Fruit fly (Drosophila melanogaster) whole organism, embryonic: ENCODE data around the gene Dic1.
A peak's percentile ranks its signal among the peaks of the same experiment; 100 is the strongest.

Experiments used
- Ada2b ChIP-seq: fragments of 200-800 bp; sonication (Bioruptor generic); IDR thresholded peaks from 2 replicates; pipeline ENCODE4 v1.3.6; 2022; ENCODE audit warnings: missing biosample characterization, missing genetic modification characterization
- Antp ChIP-seq: fragments of 200-800 bp; sonication (Bioruptor generic); optimal IDR thresholded peaks from 3 replicates; lab custom pipeline; 2016; ENCODE audit warnings: missing biosample characterization, missing genetic modification characterization
- CG1024 ChIP-seq: fragments of 200-800 bp; sonication (Bioruptor generic); IDR thresholded peaks from 2 replicates; pipeline ENCODE4 v1.3.6; 2022; ENCODE audit warnings: missing biosample characterization, missing genetic modification characterization
- CG10267 ChIP-seq: fragments of 200-800 bp; sonication (Bioruptor generic); optimal IDR thresholded peaks from 2 replicates; lab custom pipeline; 2018; ENCODE audit warnings: missing biosample characterization, mild to moderate bottlenecking, missing genetic modification characterization, moderate library complexity
- CG10979 ChIP-seq: fragments of 200-800 bp; sonication (Bioruptor generic); optimal IDR thresholded peaks from 2 replicates; lab custom pipeline; 2018; ENCODE audit warnings: missing biosample characterization, mild to moderate bottlenecking, missing genetic modification characterization, moderate library complexity
- CG11504 ChIP-seq: fragments of 200-800 bp; sonication (Bioruptor generic); optimal IDR thresholded peaks from 3 replicates; lab custom pipeline; 2019; ENCODE audit warnings: missing biosample characterization, mild to moderate bottlenecking, missing genetic modification characterization, moderate library complexity
- CG15073 ChIP-seq: fragments of 200-800 bp; sonication (Bioruptor generic); optimal IDR thresholded peaks from 2 replicates; lab custom pipeline; 2016; ENCODE audit warnings: missing biosample characterization, missing genetic modification characterization
- CG15601 ChIP-seq: fragments of 200-800 bp; sonication (Bioruptor generic); optimal IDR thresholded peaks from 3 replicates; lab custom pipeline; 2019; ENCODE audit warnings: missing biosample characterization, mild to moderate bottlenecking, missing genetic modification characterization, moderate library complexity
- CG17361 ChIP-seq: fragments of 200-800 bp; sonication (Bioruptor generic); IDR thresholded peaks from 3 replicates; pipeline ENCODE4 v1.3.6; 2022; ENCODE audit warnings: missing biosample characterization, missing genetic modification characterization
- CG17912 ChIP-seq: fragments of 200-800 bp; sonication (Bioruptor generic); optimal IDR thresholded peaks from 2 replicates; lab custom pipeline; 2018; ENCODE audit warnings: missing biosample characterization, mild to moderate bottlenecking, missing genetic modification characterization
- CG18262 ChIP-seq: fragments of 200-800 bp; optimal IDR thresholded peaks from 3 replicates; lab custom pipeline; 2019; ENCODE audit warnings: missing biosample characterization, mild to moderate bottlenecking, missing genetic modification characterization, moderate library complexity
- CG2116 ChIP-seq: fragments of 200-800 bp; sonication (Bioruptor generic); optimal IDR thresholded peaks from 3 replicates; lab custom pipeline; 2018; ENCODE audit warnings: missing biosample characterization, mild to moderate bottlenecking, missing genetic modification characterization
- CG2712 ChIP-seq: fragments of 200-800 bp; optimal IDR thresholded peaks from 3 replicates; lab custom pipeline; 2019; ENCODE audit warnings: missing biosample characterization, mild to moderate bottlenecking, missing genetic modification characterization, moderate library complexity
- CG31441 ChIP-seq: fragments of 200-800 bp; sonication (Bioruptor generic); IDR thresholded peaks from 2 replicates; pipeline ENCODE4 v1.3.6; 2022; ENCODE audit warnings: missing biosample characterization, missing genetic modification characterization
- CG3407 ChIP-seq: fragments of 200-800 bp; sonication (Bioruptor generic); optimal IDR thresholded peaks from 2 replicates; lab custom pipeline; 2018; ENCODE audit warnings: missing biosample characterization, mild to moderate bottlenecking, missing genetic modification characterization
- CG7839 ChIP-seq: fragments of 200-800 bp; sonication (Bioruptor generic); optimal IDR thresholded peaks from 3 replicates; lab custom pipeline; 2018; ENCODE audit warnings: missing biosample characterization, mild to moderate bottlenecking, missing genetic modification characterization, moderate library complexity
- CG7963 ChIP-seq: fragments of 200-800 bp; sonication (Bioruptor generic); IDR thresholded peaks from 3 replicates; pipeline ENCODE4 v1.3.6; 2022; ENCODE audit warnings: missing biosample characterization, missing genetic modification characterization; ENCODE audit not compliant: partially characterized antibody
- CG8765 ChIP-seq: fragments of 200-800 bp; sonication (Bioruptor generic); IDR thresholded peaks from 2 replicates; pipeline ENCODE4 v1.3.6; 2022; ENCODE audit warnings: missing biosample characterization, missing genetic modification characterization
- CoRest ChIP-seq: fragments of 200-800 bp; sonication (Bioruptor generic); optimal IDR thresholded peaks from 3 replicates; lab custom pipeline; 2018; ENCODE audit warnings: missing biosample characterization, mild to moderate bottlenecking, missing genetic modification characterization, moderate library complexity
- D ChIP-seq, 2 experiments: fragments of 200-800 bp in 1 of 2; fragments of >200 bp in 1 of 2; sonication (Bioruptor generic) in 1 of 2; optimal IDR thresholded peaks; 2 replicates in 1 of 2; 3 replicates in 1 of 2; lab custom pipeline; 2017; ENCODE audit warnings: mild to moderate bottlenecking in 1 of 2, missing biosample characterization in 1 of 2, missing genetic modification characterization in 1 of 2, missing genetic modification reagents in 1 of 2
- D19A ChIP-seq: fragments of 200-800 bp; optimal IDR thresholded peaks from 3 replicates; lab custom pipeline; 2019; ENCODE audit warnings: missing biosample characterization, mild to moderate bottlenecking, missing genetic modification characterization, moderate library complexity
- Gsc ChIP-seq: fragments of 200-800 bp; sonication (Bioruptor generic); IDR thresholded peaks from 2 replicates; pipeline ENCODE4 v1.3.6; 2022; ENCODE audit warnings: missing biosample characterization, missing genetic modification characterization
- NFAT ChIP-seq: fragments of 200-800 bp; sonication (Bioruptor generic); IDR thresholded peaks from 2 replicates; pipeline ENCODE4 v1.3.6; 2022; ENCODE audit warnings: missing biosample characterization, missing genetic modification characterization
- Nf-YB ChIP-seq: fragments of 200-800 bp; sonication (Bioruptor generic); optimal IDR thresholded peaks from 3 replicates; lab custom pipeline; 2019; ENCODE audit warnings: missing biosample characterization, mild to moderate bottlenecking, missing genetic modification characterization, moderate library complexity
- Sry-δ ChIP-seq: fragments of 200-800 bp; sonication (Bioruptor generic); optimal IDR thresholded peaks from 2 replicates; lab custom pipeline; 2016; ENCODE audit warnings: missing biosample characterization, missing genetic modification characterization
- Tbp ChIP-seq: fragments of >200 bp; optimal IDR thresholded peaks from 2 replicates; lab custom pipeline; 2018; ENCODE audit warnings: missing biosample characterization, missing genetic modification characterization
- az2 ChIP-seq: fragments of 200-800 bp; sonication (Bioruptor generic); optimal IDR thresholded peaks from 3 replicates; lab custom pipeline; 2016; ENCODE audit warnings: missing biosample characterization, missing genetic modification characterization
- ci ChIP-seq: fragments of 200-800 bp; sonication (Bioruptor generic); IDR thresholded peaks from 3 replicates; pipeline ENCODE4 v1.3.6; 2022; ENCODE audit warnings: missing biosample characterization, missing genetic modification characterization
- croc ChIP-seq: fragments of 200-800 bp; sonication (Bioruptor generic); conservative IDR thresholded peaks from 3 replicates; pipeline ENCODE4 v1.3.6; 2022; ENCODE audit warnings: missing biosample characterization, missing genetic modification characterization
- fd64A ChIP-seq: fragments of 200-800 bp; sonication (Bioruptor generic); optimal IDR thresholded peaks from 3 replicates; lab custom pipeline; 2018; ENCODE audit warnings: missing biosample characterization, mild to moderate bottlenecking, missing genetic modification characterization
- gcm ChIP-seq: fragments of 200-800 bp; sonication (Bioruptor generic); optimal IDR thresholded peaks from 2 replicates; lab custom pipeline; 2019; ENCODE audit warnings: missing biosample characterization, mild to moderate bottlenecking, missing genetic modification characterization, moderate library complexity
- gem ChIP-seq: fragments of 200-800 bp; sonication (Bioruptor generic); optimal IDR thresholded peaks from 2 replicates; lab custom pipeline; 2019; ENCODE audit warnings: missing biosample characterization, mild to moderate bottlenecking, missing genetic modification characterization, moderate library complexity
- gsb-n ChIP-seq: fragments of 200-800 bp; sonication (Bioruptor generic); optimal IDR thresholded peaks from 3 replicates; lab custom pipeline; 2018; ENCODE audit warnings: missing biosample characterization, mild to moderate bottlenecking, missing genetic modification characterization
- nmo ChIP-seq: fragments of 200-800 bp; sonication (Bioruptor generic); optimal IDR thresholded peaks from 2 replicates; lab custom pipeline; 2018; ENCODE audit warnings: missing biosample characterization, mild to moderate bottlenecking, missing genetic modification characterization, moderate library complexity
- prd ChIP-seq, 3 experiments: fragments of >200 bp in 2 of 3; fragments of 200-800 bp in 1 of 3; sonication (Bioruptor generic) in 1 of 3; optimal IDR thresholded peaks in 2 of 3; IDR thresholded peaks in 1 of 3; 2 replicates in 2 of 3; 3 replicates in 1 of 3; pipeline versions ENCODE4 v1.3.6 to Lab custom; 2017 to 2022; ENCODE audit warnings: missing biosample characterization in 1 of 3, missing genetic modification characterization in 1 of 3
- row ChIP-seq: fragments of 200-800 bp; sonication (Bioruptor generic); IDR thresholded peaks from 3 replicates; pipeline ENCODE4 v1.3.6; 2022; ENCODE audit warnings: missing biosample characterization, missing genetic modification characterization
- sd ChIP-seq: fragments of 200-800 bp; sonication (Bioruptor generic); optimal IDR thresholded peaks from 3 replicates; lab custom pipeline; 2018; ENCODE audit warnings: missing biosample characterization, mild to moderate bottlenecking, missing genetic modification characterization, moderate library complexity
- sens ChIP-seq: fragments of 200-800 bp; sonication (Bioruptor generic); peaks from one replicate; lab custom pipeline; 2016; ENCODE audit warnings: missing biosample characterization, missing genetic modification characterization
- tll ChIP-seq, 2 experiments: fragments of 200-800 bp in 1 of 2; fragments of >200 bp in 1 of 2; sonication (Bioruptor generic) in 1 of 2; optimal IDR thresholded peaks; 2 replicates each; lab custom pipeline; 2017 to 2019; ENCODE audit warnings: missing biosample characterization in 2 of 2, missing genetic modification characterization in 2 of 2, mild to moderate bottlenecking in 1 of 2, moderate library complexity in 1 of 2
- trem ChIP-seq: fragments of 200-800 bp; optimal IDR thresholded peaks from 3 replicates; lab custom pipeline; 2019; ENCODE audit warnings: missing biosample characterization, mild to moderate bottlenecking, missing genetic modification characterization, moderate library complexity
- unpg ChIP-seq: fragments of 200-800 bp; sonication (Bioruptor generic); optimal IDR thresholded peaks from 3 replicates; lab custom pipeline; 2018; ENCODE audit warnings: missing biosample characterization, mild to moderate bottlenecking, missing genetic modification characterization, moderate library complexity
- zf30C ChIP-seq: fragments of 200-800 bp; sonication (Bioruptor generic); optimal IDR thresholded peaks from 3 replicates; lab custom pipeline; 2018; ENCODE audit warnings: missing biosample characterization, mild to moderate bottlenecking, missing genetic modification characterization
- zfh1 ChIP-seq: fragments of 200-800 bp; sonication (Bioruptor generic); IDR thresholded peaks from 3 replicates; pipeline ENCODE4 v1.3.6; 2022; ENCODE audit warnings: missing biosample characterization, missing genetic modification characterization

Gene Dic1

DNA sequence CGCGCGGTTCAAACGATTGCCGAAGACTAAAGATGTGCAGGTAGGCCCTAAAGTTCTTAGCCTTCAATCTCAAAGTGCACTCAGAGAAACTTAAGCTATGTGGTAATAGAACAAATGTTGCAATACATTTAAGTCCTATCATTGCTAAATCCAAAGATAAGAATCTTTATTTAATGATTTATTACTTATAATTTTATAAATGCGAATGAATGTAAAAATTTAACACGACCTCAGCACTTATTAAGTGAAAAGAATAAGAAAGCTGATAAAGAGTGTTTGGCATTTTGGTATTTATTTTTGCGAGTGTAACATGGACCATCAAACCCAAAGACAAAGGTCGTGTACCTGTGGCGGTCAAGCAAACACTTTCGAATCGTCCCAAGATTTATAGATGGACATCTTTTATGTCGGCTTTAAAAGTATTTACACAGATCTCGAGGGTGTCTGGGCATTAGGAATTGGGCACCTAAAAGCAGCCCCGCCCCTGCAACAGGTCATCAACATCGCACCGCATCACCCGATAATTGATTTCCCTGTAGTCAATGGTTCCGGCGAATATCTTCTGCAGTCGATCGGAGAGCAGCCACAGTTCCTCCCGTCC, 40.2 kb downstream of the Dic1 start, which contains the start of gene yellow-e3 (continued):
- TF ChIP-seq CG7839 (tag; lab: Kevin White, UChicago) (peak; percentile 14), CG7963 (GFP tag; lab: Robert Waterston, UW) (no peak), Gsc (GFP tag; lab: Robert Waterston, UW) (no peak), gem (tag; lab: Kevin White, UChicago) (peak; percentile 65), sens (GFP tag; lab: Kevin White, UChicago) (peak; percentile 61), CG17361 (peak; percentile 38; the same call in 1 of the 3 replicates), zf30C (GFP tag; lab: Kevin White, UChicago) (peak; percentile 95), tll (GFP tag; optimal IDR thresholded peaks at IDR 0.05; lab: Kevin White, UChicago) (peak in 1 of 2 experiments; percentile 75), CG8765 (GFP tag; lab: Robert Waterston, UW) (peak; percentile 39; the same call in 1 of the 2 replicates), NFAT (GFP tag; lab: Robert Waterston, UW) (no peak), fd64A (no peak), D19A (tag; lab: Kevin White, UChicago) (peak; percentile 59), CG15601 (tag; lab: Kevin White, UChicago) (peak; percentile 24), Tbp (GFP tag; lab: Kevin White, UChicago) (no peak), zfh1 (peak; percentile 64; the same call in 2 of the 3 replicates), CG2712 (tag; lab: Kevin White, UChicago) (peak; percentile 74), CG2116 (no peak), gcm (GFP tag; lab: Kevin White, UChicago) (peak; percentile 29), unpg (GFP tag; lab: Kevin White, UChicago) (peak; percentile 16), ci (GFP tag; lab: Robert Waterston, UW) (no peak), Nf-YB (GFP tag; lab: Kevin White, UChicago) (no peak), Ada2b (GFP tag; lab: Robert Waterston, UW) (no peak), sd (tag; lab: Kevin White, UChicago) (no peak), nmo (GFP tag; lab: Kevin White, UChicago) (peak; percentile 41), Sry-δ (GFP tag; lab: Kevin White, UChicago) (no peak), croc (GFP tag; lab: Robert Waterston, UW) (0 out of 3 replicates have a peak, but pooled peaks have one; percentile 23), prd (optimal IDR thresholded peaks at IDR 0.05; lab: Kevin White, UChicago) (no peak), prd (GFP tag; IDR thresholded peaks at IDR 0.05; lab: Robert Waterston, UW) (peak; percentile 81), trem (tag; lab: Kevin White, UChicago) (peak; percentile 32), gsb-n (tag; lab: Kevin White, UChicago) (peak; percentile 39), CG18262 (tag; lab: Kevin White, UChicago) (peak; percentile 68), CG17912 (GFP tag; lab: Kevin White, UChicago) (no peak), CoRest (tag; lab: Kevin White, UChicago) (peak; percentile 25), CG15073 (no peak), CG10979 (tag; lab: Kevin White, UChicago) (peak; percentile 76), CG1024 (GFP tag; lab: Robert Waterston, UW) (no peak), D (optimal IDR thresholded peaks at IDR 0.05; lab: Kevin White, UChicago) (no peak), D (GFP tag; optimal IDR thresholded peaks at IDR 0.05; lab: Kevin White, UChicago) (peak; percentile 7), Antp (GFP tag; lab: Kevin White, UChicago) (no peak), CG31441 (GFP tag; lab: Robert Waterston, UW) (0 out of 2 replicates have a peak, but pooled peaks have one; percentile 35), az2 (peak; percentile 34), CG10267 (tag; lab: Kevin White, UChicago) (peak; percentile 71), CG3407 (no peak), CG11504 (tag; lab: Kevin White, UChicago) (peak; percentile 6), row (GFP tag; lab: Robert Waterston, UW) (peak; percentile 53)
